Worm (Caenorhabditis elegans): ENCODE measurements around the gene Y64G10A.1.

Gene Y64G10A.1

DNA sequence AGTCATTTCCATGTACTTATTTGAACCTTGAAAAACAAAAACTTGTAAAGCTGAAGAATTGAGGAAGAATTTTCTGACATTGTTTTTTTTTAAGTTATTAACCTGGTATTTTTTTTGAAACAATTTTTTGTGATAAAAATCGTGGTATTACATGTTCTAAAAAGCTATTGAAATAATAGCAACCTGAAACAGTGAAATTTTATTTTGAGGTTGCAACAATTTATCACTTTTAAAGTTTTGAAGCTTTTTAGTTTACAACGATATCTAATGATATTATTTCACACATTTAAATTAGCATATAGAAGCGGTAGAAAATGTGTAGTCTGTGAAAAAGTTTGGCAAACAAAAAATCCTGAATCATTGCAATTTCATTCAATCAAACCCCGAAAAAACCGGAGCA, 18.7 kb upstream of the Y64G10A.1 start:
- no peak for TF ChIP-seq ztf-23 (GFP tag; IDR thresholded peaks at IDR 0.05)
- no peak for TF ChIP-seq klf-2 (GFP tag; conservative IDR thresholded peaks at IDR 0.05)
- TF ChIP-seq cog-1 (tag; optimal IDR thresholded peaks at IDR 0.05) = no peak
- TF ChIP-seq flt-1 (GFP tag; IDR thresholded peaks at IDR 0.05) = no peak
- TF ChIP-seq ztf-29 (GFP tag; IDR thresholded peaks at IDR 0.05) = no peak
- no peak for TF ChIP-seq ref-1 (GFP tag; conservative IDR thresholded peaks at IDR 0.05)
- TF ChIP-seq tab-1 (GFP tag; IDR thresholded peaks at IDR 0.05) = no peak
- no peak for TF ChIP-seq T22C8.4 (GFP tag; IDR thresholded peaks at IDR 0.05)
- TF ChIP-seq med-1 (GFP tag; optimal IDR thresholded peaks at IDR 0.05; ENCODE audit: insufficient read depth) = no peak

DNA sequence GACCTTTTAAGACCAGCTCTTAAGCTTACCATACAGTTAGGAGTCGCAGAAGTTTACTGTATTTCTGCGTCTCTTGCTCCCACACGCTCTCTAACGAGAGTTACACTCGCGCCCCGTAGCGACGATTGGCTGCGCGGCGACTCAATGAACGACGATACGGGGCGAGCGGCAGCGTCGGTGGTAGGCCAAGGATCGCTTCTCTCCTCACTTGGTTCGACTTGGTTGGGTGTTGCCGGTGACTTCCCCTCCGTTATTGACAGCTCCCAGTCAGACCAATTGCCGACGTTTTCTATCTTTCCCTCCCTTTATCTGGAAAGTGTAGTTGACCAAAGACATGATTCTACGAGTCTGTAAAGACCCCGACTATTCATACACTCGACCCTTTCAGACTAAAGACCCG, 16.7 kb upstream of the Y64G10A.1 start:
- TF ChIP-seq ztf-23 (GFP tag; IDR thresholded peaks at IDR 0.05) (no peak), tab-1 (GFP tag; IDR thresholded peaks at IDR 0.05) (no peak), T22C8.4 (GFP tag; IDR thresholded peaks at IDR 0.05) (no peak), flt-1 (GFP tag; IDR thresholded peaks at IDR 0.05) (no peak), cog-1 (tag; optimal IDR thresholded peaks at IDR 0.05) (no peak), ref-1 (GFP tag; conservative IDR thresholded peaks at IDR 0.05) (no peak), klf-2 (GFP tag; conservative IDR thresholded peaks at IDR 0.05) (no peak), ztf-29 (GFP tag; IDR thresholded peaks at IDR 0.05) (no peak), med-1 (GFP tag; optimal IDR thresholded peaks at IDR 0.05; ENCODE audit: insufficient read depth) (no peak)

DNA sequence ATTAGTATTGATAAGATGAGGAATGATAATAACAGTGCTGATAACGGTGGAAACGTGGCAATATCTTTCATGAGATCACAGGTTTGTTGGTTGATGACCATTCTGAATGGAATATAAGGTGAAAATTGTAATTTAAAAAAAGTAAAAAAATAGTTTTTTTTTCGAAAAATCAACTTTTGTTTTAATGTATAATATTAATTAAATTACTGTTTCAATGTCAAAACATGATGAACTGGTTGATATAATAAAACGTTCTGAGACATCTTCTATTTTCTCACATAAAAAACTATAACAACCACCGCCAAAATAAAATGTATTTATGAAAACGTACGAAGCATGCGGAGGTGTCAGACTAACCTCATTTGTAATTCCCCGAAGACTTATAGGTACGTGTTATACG, 11.2 kb upstream of the Y64G10A.1 start, which contains the start of gene srab-24:
Gene srab-24, minus strand, starts transcription at position 101 of the 400 bp plus-strand sequence.
- TF ChIP-seq klf-2 (GFP tag; conservative IDR thresholded peaks at IDR 0.05) (no peak), flt-1 (GFP tag; IDR thresholded peaks at IDR 0.05) (no peak), tab-1 (GFP tag; IDR thresholded peaks at IDR 0.05) (no peak), T22C8.4 (GFP tag; IDR thresholded peaks at IDR 0.05) (no peak), ref-1 (GFP tag; conservative IDR thresholded peaks at IDR 0.05) (no peak), med-1 (GFP tag; optimal IDR thresholded peaks at IDR 0.05; ENCODE audit: insufficient read depth) (no peak), ztf-23 (GFP tag; IDR thresholded peaks at IDR 0.05) (no peak), ztf-29 (GFP tag; IDR thresholded peaks at IDR 0.05) (no peak), cog-1 (tag; optimal IDR thresholded peaks at IDR 0.05) (no peak)

DNA sequence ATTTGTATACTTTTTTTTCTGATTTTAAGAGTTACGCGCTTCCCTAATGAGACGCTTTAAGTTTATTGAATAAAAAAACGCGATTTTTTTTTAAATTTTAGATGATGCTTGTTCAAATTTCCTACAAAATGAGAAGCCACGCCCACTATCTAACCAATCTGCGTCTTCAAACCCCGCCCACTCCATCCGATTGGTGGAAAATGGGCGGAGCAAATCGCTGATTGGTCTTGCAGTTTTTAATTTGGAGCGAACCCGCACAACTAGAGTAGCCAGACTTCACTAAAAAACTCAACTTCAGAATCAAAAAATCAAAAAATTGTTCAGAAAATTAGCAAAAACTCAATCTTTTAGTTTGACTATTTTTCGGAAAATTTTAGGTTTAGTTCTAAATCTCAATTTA, 10.6 kb upstream of the Y64G10A.1 start:
- TF ChIP-seq flt-1 (GFP tag; IDR thresholded peaks at IDR 0.05) = no peak

DNA sequence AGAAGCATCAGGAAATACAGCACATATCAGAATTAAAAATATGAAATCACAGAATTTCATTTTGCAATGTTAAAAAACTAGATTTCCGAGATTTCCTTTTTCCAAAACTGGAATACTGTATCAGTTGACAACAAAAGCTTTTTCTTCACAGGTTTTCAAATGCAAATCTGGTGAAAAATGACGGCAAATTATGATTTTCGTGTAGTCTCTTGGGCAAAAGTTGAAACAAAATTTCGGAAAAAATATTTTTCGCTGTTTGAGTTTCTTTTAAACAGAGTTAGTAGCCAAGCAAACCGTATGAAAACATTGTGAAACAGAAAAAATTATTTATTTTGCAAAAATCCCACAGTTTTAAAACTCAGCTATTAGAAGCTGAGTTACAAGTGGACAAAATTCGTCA, 5.5 kb upstream of the Y64G10A.1 start, which contains the start of gene Y64G10A.2:
Gene Y64G10A.2, minus strand, starts transcription at position 101 of the 400 bp plus-strand sequence.
- no peak for TF ChIP-seq cog-1 (tag; optimal IDR thresholded peaks at IDR 0.05)
- TF ChIP-seq ztf-23 (GFP tag; IDR thresholded peaks at IDR 0.05) = no peak
- no peak for TF ChIP-seq flt-1 (GFP tag; IDR thresholded peaks at IDR 0.05)
- TF ChIP-seq ref-1 (GFP tag; conservative IDR thresholded peaks at IDR 0.05) = no peak
- TF ChIP-seq klf-2 (GFP tag; conservative IDR thresholded peaks at IDR 0.05) = no peak
- no peak for TF ChIP-seq tab-1 (GFP tag; IDR thresholded peaks at IDR 0.05)
- no peak for TF ChIP-seq ztf-29 (GFP tag; IDR thresholded peaks at IDR 0.05)
- no peak for TF ChIP-seq med-1 (GFP tag; optimal IDR thresholded peaks at IDR 0.05; ENCODE audit: insufficient read depth)
- no peak for TF ChIP-seq T22C8.4 (GFP tag; IDR thresholded peaks at IDR 0.05)

DNA sequence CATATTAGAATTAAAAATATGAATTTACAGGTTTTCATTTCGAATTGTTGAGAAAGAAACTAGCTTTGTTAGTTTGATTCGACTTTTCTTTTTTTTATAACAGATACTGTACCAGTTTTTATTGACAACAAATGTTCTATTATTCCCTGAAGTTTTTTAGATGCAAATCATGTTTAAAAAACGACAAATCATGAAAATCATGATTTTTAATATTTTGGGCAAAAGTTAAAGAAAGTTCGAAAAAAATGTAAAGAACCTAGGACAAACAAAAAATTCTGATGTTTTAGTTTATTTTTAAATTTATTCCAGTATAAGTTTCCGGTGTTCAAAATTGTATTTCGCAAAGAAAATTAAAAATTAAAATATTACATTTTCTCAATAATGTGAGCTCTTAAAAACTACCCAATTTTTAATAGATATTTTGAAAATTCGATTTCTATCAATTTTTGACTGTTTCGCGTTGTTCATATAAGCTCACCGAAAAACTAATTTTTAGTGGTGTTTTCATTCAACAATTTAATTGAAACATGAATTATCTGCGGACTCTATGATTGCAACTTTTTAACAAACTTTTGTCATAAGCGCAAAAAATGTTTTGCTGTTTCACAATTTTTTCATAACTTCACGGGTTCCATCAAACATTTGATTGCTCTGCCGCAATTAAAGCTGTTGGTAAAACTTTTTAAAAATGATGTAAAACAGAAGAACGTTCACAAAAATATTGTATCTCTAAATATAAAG, 2.7 kb upstream of the Y64G10A.1 start, which contains the start of gene Y64G10A.10:
Gene Y64G10A.10, minus strand, starts transcription at position 51 of the 741 bp plus-strand sequence.
- TF ChIP-seq flt-1 (GFP tag; IDR thresholded peaks at IDR 0.05) (no peak), ztf-23 (GFP tag; IDR thresholded peaks at IDR 0.05) (no peak), med-1 (GFP tag; optimal IDR thresholded peaks at IDR 0.05; ENCODE audit: insufficient read depth) (no peak)

DNA sequence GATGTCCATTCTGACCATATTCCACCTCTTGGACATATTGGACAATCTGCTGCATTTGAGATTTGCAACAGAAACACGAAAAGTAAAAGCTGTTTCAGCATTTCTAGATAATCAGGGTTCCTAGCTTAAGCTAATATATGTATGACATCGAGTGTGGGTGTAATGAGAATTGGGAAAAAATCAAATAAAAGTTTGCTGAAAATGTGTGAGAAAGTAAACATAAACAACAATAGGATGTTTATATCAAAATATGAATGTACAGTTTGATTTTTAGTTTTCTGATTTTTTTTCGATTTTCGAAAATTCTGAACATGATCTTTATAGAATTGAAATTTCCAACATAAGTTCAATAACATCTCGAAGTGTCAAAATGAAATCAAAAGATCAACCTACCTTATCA, 8.1 kb downstream of the Y64G10A.1 start, which contains the start of gene F02H6.6:
Gene F02H6.6, minus strand, starts transcription at position 101 of the 400 bp plus-strand sequence.
- TF ChIP-seq T22C8.4 (GFP tag; IDR thresholded peaks at IDR 0.05) (no peak), ztf-29 (GFP tag; IDR thresholded peaks at IDR 0.05) (no peak), cog-1 (tag; optimal IDR thresholded peaks at IDR 0.05) (no peak)

DNA sequence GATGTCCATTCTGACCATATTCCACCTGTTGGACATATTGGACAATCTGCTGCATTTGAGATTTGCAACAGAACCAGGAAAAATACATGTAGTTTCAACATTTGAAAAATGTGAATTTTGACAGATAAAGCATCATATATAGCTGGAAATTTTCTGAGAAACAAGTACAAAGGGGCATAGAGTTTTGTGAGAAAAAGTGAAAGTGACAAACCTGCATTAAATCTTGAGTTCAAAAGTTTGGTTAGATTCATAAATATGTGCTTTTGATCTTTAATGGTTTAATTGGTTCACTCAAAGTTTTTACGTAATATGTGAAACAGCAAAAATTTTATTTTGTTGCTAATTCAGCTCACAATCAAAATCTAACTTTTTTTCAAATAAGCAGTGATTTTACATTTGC, 10.8 kb downstream of the Y64G10A.1 start, which contains the start of gene F02H6.7:
Gene F02H6.7, minus strand, starts transcription at position 101 of the 400 bp plus-strand sequence.
- TF ChIP-seq cog-1 (tag; optimal IDR thresholded peaks at IDR 0.05) = no peak
- TF ChIP-seq flt-1 (GFP tag; IDR thresholded peaks at IDR 0.05) = no peak
- no peak for TF ChIP-seq med-1 (GFP tag; optimal IDR thresholded peaks at IDR 0.05; ENCODE audit: insufficient read depth)
- TF ChIP-seq ref-1 (GFP tag; conservative IDR thresholded peaks at IDR 0.05) = no peak
- no peak for TF ChIP-seq klf-2 (GFP tag; conservative IDR thresholded peaks at IDR 0.05)
- TF ChIP-seq tab-1 (GFP tag; IDR thresholded peaks at IDR 0.05) = no peak
- no peak for TF ChIP-seq T22C8.4 (GFP tag; IDR thresholded peaks at IDR 0.05)
- no peak for TF ChIP-seq ztf-23 (GFP tag; IDR thresholded peaks at IDR 0.05)
- no peak for TF ChIP-seq ztf-29 (GFP tag; IDR thresholded peaks at IDR 0.05)

DNA sequence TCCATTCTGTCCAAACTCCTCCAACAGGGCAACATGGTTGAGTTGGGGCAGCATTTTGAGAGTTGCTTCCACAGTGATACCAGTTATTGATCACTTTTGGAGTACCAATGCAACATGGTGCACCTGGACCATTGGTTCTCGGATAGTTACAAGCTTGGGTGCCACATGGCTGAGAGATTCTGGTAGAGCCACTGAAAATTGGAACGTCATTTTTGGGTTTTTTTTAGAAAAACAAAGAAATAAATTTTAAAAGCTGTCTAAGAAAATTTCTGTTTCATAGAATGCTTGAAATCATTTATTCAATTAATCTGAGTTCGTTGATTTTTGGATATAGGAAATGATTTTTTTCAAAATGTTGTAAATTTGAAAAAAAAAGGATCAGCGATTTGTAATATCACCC, 11.7 kb downstream of the Y64G10A.1 start:
- TF ChIP-seq ref-1 (GFP tag; conservative IDR thresholded peaks at IDR 0.05) (no peak), tab-1 (GFP tag; IDR thresholded peaks at IDR 0.05) (no peak), cog-1 (tag; optimal IDR thresholded peaks at IDR 0.05) (no peak), med-1 (GFP tag; optimal IDR thresholded peaks at IDR 0.05; ENCODE audit: insufficient read depth) (no peak), ztf-29 (GFP tag; IDR thresholded peaks at IDR 0.05) (no peak), flt-1 (GFP tag; IDR thresholded peaks at IDR 0.05) (no peak), ztf-23 (GFP tag; IDR thresholded peaks at IDR 0.05) (no peak), klf-2 (GFP tag; conservative IDR thresholded peaks at IDR 0.05) (no peak), T22C8.4 (GFP tag; IDR thresholded peaks at IDR 0.05) (no peak)

DNA sequence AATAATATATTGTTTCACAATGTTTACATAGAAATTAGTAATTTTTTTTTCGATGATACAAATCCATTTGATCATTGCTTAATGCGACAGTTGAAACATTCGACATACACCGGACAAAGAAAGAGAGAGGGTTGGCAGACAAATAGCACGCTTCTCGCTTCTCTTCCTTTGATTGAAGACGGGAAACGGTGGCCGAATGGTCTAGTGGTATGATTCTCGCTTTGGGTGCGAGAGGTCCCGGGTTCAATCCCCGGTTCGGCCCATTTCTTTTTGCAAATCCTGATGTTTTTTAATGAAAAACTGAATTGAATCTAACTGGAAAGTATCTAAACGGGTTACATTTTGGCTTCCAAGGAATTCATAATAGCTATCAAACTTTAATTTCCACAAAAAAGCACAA, 14.0 kb downstream of the Y64G10A.1 start:
- TF ChIP-seq ztf-23 (GFP tag; IDR thresholded peaks at IDR 0.05) (peak; percentile 71), klf-2 (GFP tag; conservative IDR thresholded peaks at IDR 0.05) (0 out of 2 replicates have a peak, but pooled peaks have one; percentile 46), T22C8.4 (GFP tag; IDR thresholded peaks at IDR 0.05) (no peak), med-1 (GFP tag; optimal IDR thresholded peaks at IDR 0.05; ENCODE audit: insufficient read depth) (no peak), ref-1 (GFP tag; conservative IDR thresholded peaks at IDR 0.05) (0 out of 2 replicates have a peak, but pooled peaks have one; percentile 37)
